Fruit fly (Drosophila melanogaster): Measurements from ENCODE around the gene CG44362.

Gene CG44362

dm6 chr3L:11413697-11414096 lies 16.4 kb downstream of the CG44362 start:
- no peak for TF ChIP-seq Dfd (GFP tag; optimal IDR thresholded peaks at IDR 0.05)
- no peak for TF ChIP-seq Myc (optimal IDR thresholded peaks at IDR 0.05)
- no peak for TF ChIP-seq pan (optimal IDR thresholded peaks at IDR 0.05)
- no peak for TF ChIP-seq Hr78 (GFP tag; optimal IDR thresholded peaks at IDR 0.05)
- TF ChIP-seq psq (GFP tag; optimal IDR thresholded peaks at IDR 0.05), result no peak
- no peak for TF ChIP-seq h (GFP tag; optimal IDR thresholded peaks at IDR 0.05)
- no peak for TF ChIP-seq dmrt93B (GFP tag; optimal IDR thresholded peaks at IDR 0.05)
- no peak for TF ChIP-seq lola (GFP tag; optimal IDR thresholded peaks at IDR 0.05)
- TF ChIP-seq Hr83 (GFP tag; optimal IDR thresholded peaks at IDR 0.05; ENCODE audit: poor library complexity, severe bottlenecking), result no peak
- no peak for TF ChIP-seq HLH106 (tag; optimal IDR thresholded peaks at IDR 0.05)
- TF ChIP-seq Dif (GFP tag; optimal IDR thresholded peaks at IDR 0.05; ENCODE audit: partially characterized antibody), result no peak
- no peak for TF ChIP-seq jim (GFP tag; optimal IDR thresholded peaks at IDR 0.05)
- no peak for TF ChIP-seq Vsx2 (GFP tag; optimal IDR thresholded peaks at IDR 0.05; ENCODE audit: partially characterized antibody)
- TF ChIP-seq CG9705 (GFP tag; optimal IDR thresholded peaks at IDR 0.05), result no peak
- TF ChIP-seq sv (GFP tag; optimal IDR thresholded peaks at IDR 0.05), result no peak
- no peak for TF ChIP-seq Abd-B (GFP tag; optimal IDR thresholded peaks at IDR 0.05)

- TF ChIP-seq dmrt93B (GFP tag; optimal IDR thresholded peaks at IDR 0.05) (no peak), Hr78 (GFP tag; optimal IDR thresholded peaks at IDR 0.05) (no peak), foxo (GFP tag; optimal IDR thresholded peaks at IDR 0.05) (peak in 1 of 2 experiments; percentile 55), brk (GFP tag; optimal IDR thresholded peaks at IDR 0.05) (no peak), psq (GFP tag; optimal IDR thresholded peaks at IDR 0.05) (peak; percentile 6), HLH106 (tag; optimal IDR thresholded peaks at IDR 0.05) (peak; percentile 3), Mio (GFP tag; optimal IDR thresholded peaks at IDR 0.05) (no peak), Dif (GFP tag; optimal IDR thresholded peaks at IDR 0.05; ENCODE audit: partially characterized antibody) (no peak), woc (GFP tag; optimal IDR thresholded peaks at IDR 0.05) (peak; percentile 17), lola (GFP tag; optimal IDR thresholded peaks at IDR 0.05) (no peak), Sp1 (GFP tag; optimal IDR thresholded peaks at IDR 0.05) (peak; percentile 15), CrebA (GFP tag; optimal IDR thresholded peaks at IDR 0.05; ENCODE audit: borderline replicate concordance) (no peak), dl (GFP tag; optimal IDR thresholded peaks at IDR 0.05; ENCODE audit: insufficient read depth in 1 of 2, partially characterized antibody in 2 of 2) (no peak), CG9705 (GFP tag; optimal IDR thresholded peaks at IDR 0.05) (no peak), pan (optimal IDR thresholded peaks at IDR 0.05) (no peak), Myc (optimal IDR thresholded peaks at IDR 0.05) (no peak), Hnf4 (GFP tag; optimal IDR thresholded peaks at IDR 0.05) (no peak), Hr83 (GFP tag; optimal IDR thresholded peaks at IDR 0.05; ENCODE audit: poor library complexity, severe bottlenecking) (no peak), br (GFP tag; optimal IDR thresholded peaks at IDR 0.05) (peak; percentile 16), Dfd (GFP tag; optimal IDR thresholded peaks at IDR 0.05) (no peak), Rel (GFP tag; optimal IDR thresholded peaks at IDR 0.05) (no peak), Rel (tag; optimal IDR thresholded peaks at IDR 0.05) (no peak), jim (GFP tag; optimal IDR thresholded peaks at IDR 0.05) (no peak), tai (GFP tag; optimal IDR thresholded peaks at IDR 0.05) (no peak), sage (GFP tag; optimal IDR thresholded peaks at IDR 0.05) (no peak), OdsH (GFP tag; optimal IDR thresholded peaks at IDR 0.05) (peak; percentile 9), GATAd (GFP tag; optimal IDR thresholded peaks at IDR 0.05) (no peak), Abd-B (GFP tag; optimal IDR thresholded peaks at IDR 0.05) (no peak), CG32264 (GFP tag; optimal IDR thresholded peaks at IDR 0.05) (no peak), Vsx2 (GFP tag; optimal IDR thresholded peaks at IDR 0.05; ENCODE audit: partially characterized antibody) (no peak), sv (GFP tag; optimal IDR thresholded peaks at IDR 0.05) (no peak), dsf (GFP tag; optimal IDR thresholded peaks at IDR 0.05; ENCODE audit: borderline replicate concordance) (no peak), Jra (GFP tag; optimal IDR thresholded peaks at IDR 0.05) (no peak), h (GFP tag; optimal IDR thresholded peaks at IDR 0.05) (peak; percentile 32), usp (GFP tag; optimal IDR thresholded peaks at IDR 0.05) (no peak), rgr (GFP tag; optimal IDR thresholded peaks at IDR 0.05) (peak; percentile 24), N (GFP tag; optimal IDR thresholded peaks at IDR 0.05) (no peak), fru (GFP tag; optimal IDR thresholded peaks at IDR 0.05) (peak; percentile 48), ey (GFP tag; optimal IDR thresholded peaks at IDR 0.05) (peak; percentile 35)
These were observed 17.1 kb downstream of the CG44362 start for dm6 chr3L:11414453-11414852.

Data from whole organism, wandering third instar larva.